Worm (Caenorhabditis elegans) whole organism, young adult: ENCODE results near the gene syx-18.

ENCODE experiments used
- B0035.1 ChIP-seq: sonication (generic microtip); optimal IDR thresholded peaks from 2 replicates; lab custom pipeline; 2016; ENCODE audit warnings: missing genetic modification characterization, mild to moderate bottlenecking, missing compliant biosample characterization, missing genotype, missing genetic modification reagents
- C06A6.2 ChIP-seq: fragments of 200-800 bp; sonication (Bioruptor generic); conservative IDR thresholded peaks from 2 replicates; pipeline ENCODE4 v1.3.6; 2022; ENCODE audit warnings: missing genetic modification characterization, missing compliant biosample characterization
- C17E4.6 ChIP-seq: fragments of 200-800 bp; sonication (Bioruptor generic); IDR thresholded peaks from 2 replicates; pipeline ENCODE4 v1.3.6; 2022; ENCODE audit warnings: missing genetic modification reagents, missing genetic modification characterization, missing compliant biosample characterization
- F23B12.7 ChIP-seq: sonication (generic microtip); optimal IDR thresholded peaks from 2 replicates; lab custom pipeline; 2017; ENCODE audit warnings: missing genetic modification characterization, mild to moderate bottlenecking, missing compliant biosample characterization, antibody characterized with exemption, moderate library complexity; ENCODE audit not compliant: insufficient read depth
- K11D2.4 ChIP-seq: fragments of 200-800 bp; sonication (Bioruptor generic); IDR thresholded peaks from 2 replicates; pipeline ENCODE4 v1.3.6; 2022; ENCODE audit warnings: missing genetic modification reagents, missing genetic modification characterization, missing compliant biosample characterization
- K12H6.12 ChIP-seq: fragments of 200-800 bp; sonication (Bioruptor generic); optimal IDR thresholded peaks from 2 replicates; lab custom pipeline; 2018; ENCODE audit warnings: mild to moderate bottlenecking, missing genetic modification characterization, missing compliant biosample characterization
- T26A5.8 ChIP-seq: sonication (generic microtip); optimal IDR thresholded peaks from 2 replicates; lab custom pipeline; 2016; ENCODE audit warnings: missing genetic modification characterization, missing compliant biosample characterization
- Y56A3A.18 ChIP-seq: fragments of 200-800 bp; sonication (Bioruptor generic); IDR thresholded peaks from 2 replicates; pipeline ENCODE4 v1.3.6; 2022; ENCODE audit warnings: missing genetic modification reagents, missing genetic modification characterization, missing compliant biosample characterization
- ZK185.1 ChIP-seq: sonication (generic microtip); optimal IDR thresholded peaks from 2 replicates; lab custom pipeline; 2016; ENCODE audit warnings: mild to moderate bottlenecking, missing genetic modification characterization, missing compliant biosample characterization; ENCODE audit not compliant: poor library complexity, severe bottlenecking
- athp-1 ChIP-seq: sonication (generic microtip); optimal IDR thresholded peaks from 2 replicates; lab custom pipeline; 2017; ENCODE audit warnings: mild to moderate bottlenecking, missing genetic modification characterization, missing compliant biosample characterization
- attf-5 ChIP-seq: fragments of 200-800 bp; sonication (Bioruptor generic); optimal IDR thresholded peaks from 2 replicates; lab custom pipeline; 2018; ENCODE audit warnings: mild to moderate bottlenecking, missing genetic modification characterization, missing compliant biosample characterization
- cebp-1 ChIP-seq, 2 experiments: fragments of 200-800 bp in 1 of 2; sonication (Bioruptor generic) in 1 of 2; sonication (generic microtip) in 1 of 2; IDR thresholded peaks in 1 of 2; optimal IDR thresholded peaks in 1 of 2; 2 replicates each; pipeline versions ENCODE4 v1.3.6 to Lab custom; 2017 to 2022; ENCODE audit warnings: missing compliant biosample characterization in 2 of 2, missing genetic modification characterization in 2 of 2, mild to moderate bottlenecking in 1 of 2, missing genetic modification reagents in 1 of 2, moderate library complexity in 1 of 2
- dox-1 ChIP-seq: fragments of 200-800 bp; sonication (Bioruptor generic); IDR thresholded peaks from 2 replicates; pipeline ENCODE4 v1.3.6; 2022; ENCODE audit warnings: missing genetic modification reagents, missing genetic modification characterization, missing compliant biosample characterization
- efl-1 ChIP-seq: fragments of 150-350 bp; optimal IDR thresholded peaks from 2 replicates; lab custom pipeline; 2014; ENCODE audit warnings: missing biosample characterization, missing genetic modification reagents, missing genetic modification characterization
- ekl-4 ChIP-seq: fragments of 200-800 bp; sonication (Bioruptor generic); IDR thresholded peaks from 2 replicates; pipeline ENCODE4 v1.3.6; 2022; ENCODE audit warnings: missing genetic modification reagents, missing genetic modification characterization, missing compliant biosample characterization
- hmg-1.2 ChIP-seq: fragments of 200-800 bp; sonication (Bioruptor generic); IDR thresholded peaks from 2 replicates; pipeline ENCODE4 v1.3.6; 2022; ENCODE audit warnings: missing genetic modification reagents, missing genetic modification characterization, missing compliant biosample characterization
- hrde-1 ChIP-seq: sonication (generic microtip); optimal IDR thresholded peaks from 2 replicates; lab custom pipeline; 2016; ENCODE audit warnings: missing genetic modification characterization, mild to moderate bottlenecking, missing compliant biosample characterization, moderate library complexity, missing genotype, missing genetic modification reagents, borderline replicate concordance
- hsf-1 ChIP-seq: fragments of 200-800 bp; sonication (Bioruptor generic); IDR thresholded peaks from 2 replicates; pipeline ENCODE4 v1.3.6; 2022; ENCODE audit warnings: missing genetic modification reagents, missing genetic modification characterization, missing compliant biosample characterization
- lag-1 ChIP-seq: fragments of 200-800 bp; sonication (Bioruptor generic); IDR thresholded peaks from 2 replicates; pipeline ENCODE4 v1.3.6; 2022; ENCODE audit warnings: missing genetic modification reagents, missing genetic modification characterization, missing compliant biosample characterization
- lin-40 ChIP-seq: sonication (generic microtip); optimal IDR thresholded peaks from 2 replicates; lab custom pipeline; 2016; ENCODE audit warnings: missing genetic modification characterization, mild to moderate bottlenecking, missing compliant biosample characterization, missing genotype, missing genetic modification reagents
- lin-54 ChIP-seq: fragments of 200-800 bp; sonication (Bioruptor generic); optimal IDR thresholded peaks from 2 replicates; lab custom pipeline; 2018; ENCODE audit warnings: mild to moderate bottlenecking, missing genetic modification characterization, missing compliant biosample characterization
- madf-6 ChIP-seq: fragments of 200-800 bp; sonication (Bioruptor generic); IDR thresholded peaks from 2 replicates; pipeline ENCODE4 v1.3.6; 2022; ENCODE audit warnings: missing genetic modification reagents, missing genetic modification characterization, missing compliant biosample characterization
- mcd-1 ChIP-seq: fragments of 200-800 bp; sonication (Bioruptor generic); IDR thresholded peaks from 2 replicates; pipeline ENCODE4 v1.3.6; 2022; ENCODE audit warnings: missing genetic modification reagents, missing genetic modification characterization, missing compliant biosample characterization
- nfya-1 ChIP-seq: sonication (generic microtip); optimal IDR thresholded peaks from 2 replicates; lab custom pipeline; 2017; ENCODE audit warnings: antibody characterized with exemption, missing compliant biosample characterization, missing genetic modification characterization, borderline replicate concordance; ENCODE audit not compliant: insufficient read depth
- nfyb-1 ChIP-seq: fragments of 200-800 bp; sonication (Bioruptor generic); IDR thresholded peaks from 2 replicates; pipeline ENCODE4 v1.3.6; 2022; ENCODE audit warnings: missing genetic modification reagents, missing genetic modification characterization, missing compliant biosample characterization
- nhr-80 ChIP-seq: sonication (generic microtip); optimal IDR thresholded peaks from 2 replicates; lab custom pipeline; 2016; ENCODE audit warnings: missing genetic modification characterization, missing compliant biosample characterization
- pbrm-1 ChIP-seq: fragments of 200-800 bp; sonication (Bioruptor generic); IDR thresholded peaks from 2 replicates; pipeline ENCODE4 v1.3.6; 2022; ENCODE audit warnings: missing genetic modification reagents, missing genetic modification characterization, missing compliant biosample characterization
- pha-4 ChIP-seq: fragments of 150-350 bp; sonication (generic microtip); optimal IDR thresholded peaks from 2 replicates; lab custom pipeline; 2014; ENCODE audit warnings: missing biosample characterization, missing genetic modification reagents, missing genetic modification characterization
- rec-8 ChIP-seq, 2 experiments: sonication (generic microtip); optimal IDR thresholded peaks; 2 replicates each; lab custom pipeline; 2016; ENCODE audit warnings: mild to moderate bottlenecking in 2 of 2, missing genetic modification characterization in 2 of 2, missing genetic modification reagents in 2 of 2, missing genotype in 2 of 2, missing biosample characterization in 1 of 2, missing compliant biosample characterization in 1 of 2, moderate library complexity in 1 of 2
- snpc-4 ChIP-seq, 5 experiments: fragments of 150-350 bp in 1 of 5; sonication (generic microtip) in 4 of 5; optimal IDR thresholded peaks; 2 replicates each; lab custom pipeline; 2014 to 2018; ENCODE audit warnings: missing genetic modification characterization in 5 of 5, missing biosample characterization in 3 of 5, antibody characterized with exemption in 2 of 5, mild to moderate bottlenecking in 2 of 5, missing compliant biosample characterization in 2 of 5, missing genotype in 2 of 5, moderate library complexity in 2 of 5, missing genetic modification reagents in 1 of 5
- tbx-9 ChIP-seq: sonication (generic microtip); optimal IDR thresholded peaks from 2 replicates; lab custom pipeline; 2016; ENCODE audit warnings: borderline replicate concordance, missing genetic modification characterization, inconsistent platforms, missing compliant biosample characterization
- ztf-18 ChIP-seq: sonication (generic microtip); optimal IDR thresholded peaks from 2 replicates; lab custom pipeline; 2016; ENCODE audit warnings: missing genotype, mild to moderate bottlenecking, missing genetic modification characterization, missing compliant biosample characterization
- ztf-26 ChIP-seq: sonication (generic microtip); optimal IDR thresholded peaks from 2 replicates; lab custom pipeline; 2017; ENCODE audit warnings: missing genetic modification characterization, missing compliant biosample characterization

The syx-18 gene

ce11 chrV:6657532-6658259 is 2.4 kb upstream of the syx-18 start (continued):
- no peak for TF ChIP-seq ekl-4 (GFP tag; lab: Robert Waterston, UW)
- TF ChIP-seq cebp-1 (GFP tag; IDR thresholded peaks at IDR 0.05; lab: Robert Waterston, UW) = peak; percentile 78
- peak; percentile 81 for TF ChIP-seq cebp-1 (tag; optimal IDR thresholded peaks at IDR 0.05; lab: Kevin White, UChicago)
- TF ChIP-seq hmg-1.2 (GFP tag; lab: Robert Waterston, UW) = peak; percentile 49
- TF ChIP-seq C06A6.2 (GFP tag; lab: Robert Waterston, UW) = no peak
- no peak for TF ChIP-seq Y56A3A.18 (GFP tag; lab: Robert Waterston, UW)
- TF ChIP-seq attf-5 = peak; percentile 42
- TF ChIP-seq pha-4 = no peak
- no peak for TF ChIP-seq nfya-1
- no peak for TF ChIP-seq hrde-1

- TF ChIP-seq B0035.1 (tag; lab: Kevin White, UChicago) (no peak), lin-54 (GFP tag; lab: Kevin White, UChicago) (peak; percentile 11), K11D2.4 (GFP tag; lab: Robert Waterston, UW) (peak; percentile 23; the same call in 1 of the 2 replicates), attf-5 (peak; percentile 97), hsf-1 (no peak), dox-1 (GFP tag; lab: Robert Waterston, UW) (peak; percentile 27; the same call in 1 of the 2 replicates), snpc-4 (GFP tag; optimal IDR thresholded peaks at IDR 0.05; lab: Kevin White, UChicago) (no peak), snpc-4 (tag; optimal IDR thresholded peaks at IDR 0.05; lab: Kevin White, UChicago) (peak in 3 of 4 experiments; percentile 29 to 78 (median 38)), athp-1 (peak; percentile 66), nhr-80 (tag; lab: Kevin White, UChicago) (peak; percentile 2), ZK185.1 (peak; percentile 62), F23B12.7 (peak; percentile 20), C06A6.2 (GFP tag; lab: Robert Waterston, UW) (no peak), nfyb-1 (GFP tag; lab: Robert Waterston, UW) (peak; percentile 43; the same call in 1 of the 2 replicates), ztf-26 (tag; lab: Kevin White, UChicago) (peak; percentile 16), lin-40 (tag; lab: Kevin White, UChicago) (peak; percentile 73), pbrm-1 (GFP tag; lab: Robert Waterston, UW) (0 out of 2 replicates have a peak, but pooled peaks have one; percentile 22), cebp-1 (GFP tag; IDR thresholded peaks at IDR 0.05; lab: Robert Waterston, UW) (peak; percentile 99), cebp-1 (tag; optimal IDR thresholded peaks at IDR 0.05; lab: Kevin White, UChicago) (peak; percentile 100), lag-1 (no peak)
Measured at ce11 chrV:6656451-6657115, 1.3 kb upstream of the syx-18 start, which contains the start of gene snb-1. Gene snb-1 (minus strand): TSS chrV:6656501.

ce11 chrV:6652051-6652450 is 3.2 kb downstream of the syx-18 start, which contains the start of gene T10H9.8:
Gene T10H9.8 (plus strand): TSS chrV:6652351.
- no peak for TF ChIP-seq rec-8 (tag; optimal IDR thresholded peaks at IDR 0.05; lab: Kevin White, UChicago)
- TF ChIP-seq dox-1 (GFP tag; lab: Robert Waterston, UW) = no peak
- TF ChIP-seq pha-4 = no peak
- peak; percentile 48 for TF ChIP-seq ztf-26 (tag; lab: Kevin White, UChicago)
- TF ChIP-seq K12H6.12 = no peak

ce11 chrV:6650508-6650907 is 4.7 kb downstream of the syx-18 start:
- TF ChIP-seq mcd-1 (GFP tag; lab: Robert Waterston, UW) = no peak
- TF ChIP-seq tbx-9 = no peak
- TF ChIP-seq C17E4.6 (GFP tag; lab: Robert Waterston, UW) = no peak
- TF ChIP-seq T26A5.8 = no peak
- TF ChIP-seq efl-1 (GFP tag; lab: Kevin White, UChicago) = no peak
- TF ChIP-seq ztf-18 = no peak
- TF ChIP-seq madf-6 (GFP tag; lab: Robert Waterston, UW) = no peak
